Worm (Caenorhabditis elegans): ENCODE results near the gene K12B6.4.

DNA sequence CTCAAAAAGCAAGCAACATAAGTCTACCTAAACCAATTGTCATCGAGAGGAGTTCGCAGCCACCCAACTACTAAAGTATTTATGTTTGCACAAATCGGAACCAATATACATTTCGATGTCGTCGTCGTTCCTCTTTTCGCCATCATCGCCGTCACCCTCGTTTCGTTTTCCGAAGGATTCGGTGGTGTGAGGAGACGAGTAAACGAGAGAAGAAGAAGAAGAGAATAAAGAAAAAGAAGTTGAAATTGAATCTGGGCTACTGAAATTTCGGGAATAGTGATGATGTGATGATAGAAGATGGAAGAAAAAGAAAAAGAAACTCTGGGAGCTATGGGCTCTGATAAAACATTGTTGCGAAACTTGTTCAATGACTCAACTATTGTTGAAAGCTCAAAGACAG lies 12.5 kb downstream of the K12B6.4 start:
- TF ChIP-seq nhr-76 (tag; optimal IDR thresholded peaks at IDR 0.05) (no peak), ztf-11 (tag; optimal IDR thresholded peaks at IDR 0.05) (no peak), nhr-237 (tag; optimal IDR thresholded peaks at IDR 0.05) (no peak), snpc-4 (tag; optimal IDR thresholded peaks at IDR 0.05) (no peak), tbx-8 (GFP tag; optimal IDR thresholded peaks at IDR 0.05) (no peak), lin-13 (tag; optimal IDR thresholded peaks at IDR 0.05) (no peak), elt-1 (tag; optimal IDR thresholded peaks at IDR 0.05; ENCODE audit: borderline replicate concordance, insufficient read depth) (no peak), drap-1 (GFP tag; optimal IDR thresholded peaks at IDR 0.05) (no peak), nhr-28 (tag; optimal IDR thresholded peaks at IDR 0.05) (no peak), pha-4 (tag; optimal IDR thresholded peaks at IDR 0.05) (no peak)

Measured in whole organism, mixed stage, embryonic.